Worm (Caenorhabditis elegans) whole organism, L4 larva: ENCODE data around the gene K02D10.2.

ENCODE experiments used
- F10B5.3 ChIP-seq: sonication (generic microtip); optimal IDR thresholded peaks from 2 replicates; lab custom pipeline; 2016; ENCODE audit warnings: mild to moderate bottlenecking, missing genetic modification characterization, missing compliant biosample characterization
- F26F4.8 ChIP-seq: fragments of 200-800 bp; sonication (Bioruptor generic); conservative IDR thresholded peaks from 2 replicates; pipeline ENCODE4 v1.3.6; 2022; ENCODE audit warnings: missing genetic modification characterization, missing compliant biosample characterization
- F37D6.2 ChIP-seq: sonication (generic microtip); optimal IDR thresholded peaks from 2 replicates; lab custom pipeline; 2016; ENCODE audit warnings: mild to moderate bottlenecking, missing genetic modification characterization, missing compliant biosample characterization
- F44E2.7 ChIP-seq: fragments of 200-800 bp; sonication (Bioruptor generic); IDR thresholded peaks from 2 replicates; pipeline ENCODE4 v2.1.2; 2022; ENCODE audit warnings: missing genetic modification characterization, missing compliant biosample characterization
- T20F7.1 ChIP-seq: fragments of 200-800 bp; sonication (Bioruptor generic); optimal IDR thresholded peaks from 2 replicates; lab custom pipeline; 2018; ENCODE audit warnings: mild to moderate bottlenecking, missing genetic modification characterization, missing compliant biosample characterization
- Y105C5A.15 ChIP-seq: fragments of 200-800 bp; sonication (Bioruptor generic); IDR thresholded peaks from 2 replicates; pipeline ENCODE4 v1.3.6; 2022; ENCODE audit warnings: missing genetic modification characterization, missing compliant biosample characterization
- ZK546.5 ChIP-seq, 2 experiments: sonication (generic microtip); optimal IDR thresholded peaks; 2 replicates each; lab custom pipeline; 2017; ENCODE audit warnings: missing biosample characterization in 2 of 2, missing genetic modification characterization in 2 of 2
- aly-2 ChIP-seq: sonication (generic microtip); optimal IDR thresholded peaks from 2 replicates; lab custom pipeline; 2018; ENCODE audit warnings: missing biosample characterization, missing genetic modification characterization
- ceh-20 ChIP-seq: fragments of 200-800 bp; sonication (Bioruptor generic); IDR thresholded peaks from 2 replicates; pipeline ENCODE4 v1.3.6; 2022; ENCODE audit warnings: missing genetic modification reagents, missing genetic modification characterization, missing compliant biosample characterization
- ceh-28 ChIP-seq: fragments of 150-350 bp; optimal IDR thresholded peaks from 2 replicates; lab custom pipeline; 2014; ENCODE audit warnings: missing biosample characterization, missing genetic modification reagents, missing genetic modification characterization
- ceh-62 ChIP-seq: sonication (generic microtip); optimal IDR thresholded peaks from 2 replicates; lab custom pipeline; 2017; ENCODE audit warnings: missing biosample characterization, missing genetic modification characterization
- ces-1 ChIP-seq: fragments of 150-350 bp; sonication (generic microtip); optimal IDR thresholded peaks from 4 replicates; lab custom pipeline; 2014; ENCODE audit warnings: missing biosample characterization, missing genetic modification reagents, missing genetic modification characterization
- ctbp-1 ChIP-seq: fragments of 200-800 bp; sonication (Bioruptor generic); IDR thresholded peaks from 2 replicates; pipeline ENCODE4 v1.3.6; 2022; ENCODE audit warnings: missing genetic modification reagents, missing genetic modification characterization, missing compliant biosample characterization
- daf-12 ChIP-seq: fragments of 150-350 bp; optimal IDR thresholded peaks from 2 replicates; lab custom pipeline; 2014; ENCODE audit warnings: missing biosample characterization, missing genetic modification reagents, missing genetic modification characterization
- daf-16 ChIP-seq, 3 experiments: sonication (generic microtip); optimal IDR thresholded peaks; 2 replicates each; lab custom pipeline; 2016 to 2017; ENCODE audit warnings: missing genetic modification characterization in 3 of 3, missing genetic modification reagents in 3 of 3, mild to moderate bottlenecking in 2 of 3, missing compliant biosample characterization in 2 of 3, missing biosample characterization in 1 of 3, moderate library complexity in 1 of 3
- dmd-6 ChIP-seq: fragments of 200-800 bp; sonication (Bioruptor generic); IDR thresholded peaks from 2 replicates; pipeline ENCODE4 v1.3.6; 2022; ENCODE audit warnings: missing genetic modification reagents, missing genetic modification characterization, missing compliant biosample characterization
- fkh-10 ChIP-seq: fragments of 150-350 bp; optimal IDR thresholded peaks from 2 replicates; lab custom pipeline; 2014; ENCODE audit warnings: missing biosample characterization, missing genetic modification reagents, missing genetic modification characterization
- hlh-11 ChIP-seq: fragments of 200-800 bp; sonication (Bioruptor generic); optimal IDR thresholded peaks from 2 replicates; lab custom pipeline; 2018; ENCODE audit warnings: mild to moderate bottlenecking, missing genetic modification characterization, missing compliant biosample characterization
- jun-1 ChIP-seq: fragments of 150-350 bp; optimal IDR thresholded peaks from 2 replicates; lab custom pipeline; 2014; ENCODE audit warnings: missing biosample characterization, missing genetic modification reagents, missing genetic modification characterization
- lin-1 ChIP-seq: fragments of 200-800 bp; sonication (Bioruptor generic); IDR thresholded peaks from 2 replicates; pipeline ENCODE4 v1.3.6; 2022; ENCODE audit warnings: missing genetic modification reagents, missing genetic modification characterization, missing compliant biosample characterization
- lin-13 ChIP-seq: fragments of 150-350 bp; optimal IDR thresholded peaks from 2 replicates; lab custom pipeline; 2014; ENCODE audit warnings: missing biosample characterization, missing genetic modification reagents, missing genetic modification characterization
- lin-29 ChIP-seq: fragments of 200-800 bp; sonication (Bioruptor generic); IDR thresholded peaks from 2 replicates; pipeline ENCODE4 v1.3.6; 2022; ENCODE audit warnings: missing genetic modification reagents, missing genetic modification characterization, missing compliant biosample characterization
- lin-39 ChIP-seq: fragments of 150-350 bp; optimal IDR thresholded peaks from 2 replicates; lab custom pipeline; 2014; ENCODE audit warnings: missing biosample characterization, missing genetic modification reagents, missing genetic modification characterization
- lsy-2 ChIP-seq, 2 experiments: fragments of 150-350 bp in 1 of 2; sonication (generic microtip) in 1 of 2; optimal IDR thresholded peaks; 2 replicates each; lab custom pipeline; 2014 to 2017; ENCODE audit warnings: missing biosample characterization in 2 of 2, missing genetic modification characterization in 2 of 2
- mdl-1 ChIP-seq, 2 experiments: fragments of 150-350 bp in 1 of 2; sonication (generic microtip) in 1 of 2; optimal IDR thresholded peaks; 2 replicates each; lab custom pipeline; 2014 to 2017; ENCODE audit warnings: missing biosample characterization in 2 of 2, missing genetic modification characterization in 2 of 2
- mes-2 ChIP-seq: sonication (generic microtip); optimal IDR thresholded peaks from 2 replicates; lab custom pipeline; 2016; ENCODE audit warnings: missing genotype, mild to moderate bottlenecking, missing genetic modification characterization, missing compliant biosample characterization; ENCODE audit not compliant: poor library complexity, severe bottlenecking
- mxl-2 ChIP-seq: fragments of 200-800 bp; sonication (Bioruptor generic); conservative IDR thresholded peaks from 2 replicates; pipeline ENCODE4 v1.3.6; 2022; ENCODE audit warnings: missing genetic modification reagents, missing genetic modification characterization, missing compliant biosample characterization
- nhr-10 ChIP-seq: fragments of 150-350 bp; optimal IDR thresholded peaks from 2 replicates; lab custom pipeline; 2014; ENCODE audit warnings: missing biosample characterization, missing genetic modification characterization
- nhr-25 ChIP-seq: sonication (generic microtip); optimal IDR thresholded peaks from 2 replicates; lab custom pipeline; 2017; ENCODE audit warnings: missing genetic modification characterization, mild to moderate bottlenecking, missing compliant biosample characterization, antibody characterized with exemption, moderate library complexity, borderline replicate concordance; ENCODE audit not compliant: insufficient read depth
- nhr-28 ChIP-seq: fragments of 150-350 bp; optimal IDR thresholded peaks from 2 replicates; lab custom pipeline; 2014; ENCODE audit warnings: missing biosample characterization, missing genetic modification characterization
- nhr-41 ChIP-seq: fragments of 200-800 bp; sonication (Bioruptor generic); IDR thresholded peaks from 2 replicates; pipeline ENCODE4 v1.3.6; 2022; ENCODE audit warnings: missing genetic modification reagents, missing genetic modification characterization, missing compliant biosample characterization
- nhr-6 ChIP-seq: fragments of 150-350 bp; optimal IDR thresholded peaks from 2 replicates; lab custom pipeline; 2014; ENCODE audit warnings: missing biosample characterization, missing genetic modification characterization
- nhr-77 ChIP-seq: fragments of 150-350 bp; optimal IDR thresholded peaks from 2 replicates; lab custom pipeline; 2014; ENCODE audit warnings: missing biosample characterization, missing genetic modification characterization
- pha-4 ChIP-seq, 2 experiments: fragments of 150-350 bp in 1 of 2; fragments of 200-800 bp in 1 of 2; sonication (Bioruptor generic) in 1 of 2; IDR thresholded peaks in 1 of 2; optimal IDR thresholded peaks in 1 of 2; 2 replicates each; pipeline versions ENCODE4 v1.3.6 to Lab custom; 2014 to 2022; ENCODE audit warnings: missing genetic modification characterization in 2 of 2, missing genetic modification reagents in 2 of 2, missing biosample characterization in 1 of 2, missing compliant biosample characterization in 1 of 2
- saeg-2 ChIP-seq: fragments of 200-800 bp; sonication (Bioruptor generic); IDR thresholded peaks from 2 replicates; pipeline ENCODE4 v1.3.6; 2022; ENCODE audit warnings: missing genetic modification reagents, missing genetic modification characterization, missing compliant biosample characterization
- set-16 ChIP-seq: fragments of 200-800 bp; sonication (Bioruptor generic); IDR thresholded peaks from 2 replicates; pipeline ENCODE4 v1.3.6; 2022; ENCODE audit warnings: missing genetic modification reagents, missing genetic modification characterization, missing compliant biosample characterization
- skn-1 ChIP-seq: fragments of 150-350 bp; optimal IDR thresholded peaks from 2 replicates; lab custom pipeline; 2014; ENCODE audit warnings: missing biosample characterization, missing genetic modification characterization
- snpc-4 ChIP-seq: fragments of 150-350 bp; optimal IDR thresholded peaks from 2 replicates; lab custom pipeline; 2014; ENCODE audit warnings: missing biosample characterization, missing genetic modification characterization
- spr-3 ChIP-seq: fragments of 200-800 bp; sonication (Bioruptor generic); optimal IDR thresholded peaks from 2 replicates; lab custom pipeline; 2018; ENCODE audit warnings: mild to moderate bottlenecking, missing genetic modification characterization, missing compliant biosample characterization
- tag-97 ChIP-seq: fragments of 200-800 bp; sonication (Bioruptor generic); IDR thresholded peaks from 2 replicates; pipeline ENCODE4 v1.3.6; 2022; ENCODE audit warnings: missing genetic modification characterization, missing compliant biosample characterization
- unc-130 ChIP-seq: sonication (generic microtip); optimal IDR thresholded peaks from 2 replicates; lab custom pipeline; 2016; ENCODE audit warnings: missing genetic modification reagents, missing genetic modification characterization, missing compliant biosample characterization
- unc-39 ChIP-seq: sonication (generic microtip); optimal IDR thresholded peaks from 2 replicates; lab custom pipeline; 2017; ENCODE audit warnings: missing biosample characterization, missing genetic modification characterization
- unc-62 ChIP-seq, 3 experiments: fragments of 150-350 bp in 1 of 3; sonication (generic microtip); optimal IDR thresholded peaks in 2 of 3; peaks in 1 of 3; 1 replicate in 1 of 3; 2 replicates in 2 of 3; lab custom pipeline; 2014 to 2017; ENCODE audit warnings: missing biosample characterization in 3 of 3, missing genetic modification characterization in 3 of 3, missing genetic modification reagents in 3 of 3, missing genotype in 1 of 3
- vab-7 ChIP-seq: fragments of 200-800 bp; sonication (Bioruptor generic); IDR thresholded peaks from 2 replicates; pipeline ENCODE4 v1.3.6; 2022; ENCODE audit warnings: missing genetic modification reagents, missing genetic modification characterization, missing compliant biosample characterization
- zag-1 ChIP-seq: fragments of 150-350 bp; optimal IDR thresholded peaks from 2 replicates; lab custom pipeline; 2014; ENCODE audit warnings: missing biosample characterization, missing genetic modification characterization

The K02D10.2 gene

DNA sequence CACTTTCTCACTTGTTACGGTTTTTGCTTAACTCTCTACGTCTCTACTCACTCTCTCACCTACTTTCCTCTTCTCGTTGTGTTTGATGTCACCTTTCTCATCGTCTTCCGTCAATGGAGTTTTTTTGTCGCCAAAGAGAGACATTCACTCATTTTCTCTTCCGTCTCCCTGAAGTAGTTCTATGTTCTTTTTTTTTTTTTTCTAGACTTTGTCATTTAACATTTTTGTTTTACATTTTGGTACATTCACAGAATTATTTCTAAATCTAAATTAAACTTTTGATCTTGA, 29.7 kb upstream of the K02D10.2 start:
- TF ChIP-seq nhr-28: peak; percentile 56
- no peak for TF ChIP-seq skn-1 (tag; lab: Kevin White, UChicago)
- 0 out of 2 replicates have a peak, but pooled peaks have one; percentile 7 for TF ChIP-seq dmd-6 (GFP tag; lab: Robert Waterston, UW)
- TF ChIP-seq lin-39: no peak
- TF ChIP-seq nhr-41 (GFP tag; lab: Robert Waterston, UW): no peak
- TF ChIP-seq set-16 (GFP tag; lab: Robert Waterston, UW): no peak
- TF ChIP-seq daf-16 (GFP tag; optimal IDR thresholded peaks at IDR 0.05; lab: Kevin White, UChicago): no peak
- no peak for TF ChIP-seq daf-16 (tag; optimal IDR thresholded peaks at IDR 0.05; lab: Kevin White, UChicago)
- TF ChIP-seq ctbp-1 (GFP tag; lab: Robert Waterston, UW): no peak
- TF ChIP-seq nhr-6 (tag; lab: Kevin White, UChicago): peak; percentile 37
- TF ChIP-seq lin-13 (GFP tag; lab: Kevin White, UChicago): no peak
- peak; percentile 18 for TF ChIP-seq mes-2 (tag; lab: Kevin White, UChicago)
- no peak for TF ChIP-seq ceh-62 (tag; lab: Kevin White, UChicago)
- no peak for TF ChIP-seq mxl-2
- peak; percentile 17 for TF ChIP-seq nhr-25 (tag; lab: Kevin White, UChicago)

DNA sequence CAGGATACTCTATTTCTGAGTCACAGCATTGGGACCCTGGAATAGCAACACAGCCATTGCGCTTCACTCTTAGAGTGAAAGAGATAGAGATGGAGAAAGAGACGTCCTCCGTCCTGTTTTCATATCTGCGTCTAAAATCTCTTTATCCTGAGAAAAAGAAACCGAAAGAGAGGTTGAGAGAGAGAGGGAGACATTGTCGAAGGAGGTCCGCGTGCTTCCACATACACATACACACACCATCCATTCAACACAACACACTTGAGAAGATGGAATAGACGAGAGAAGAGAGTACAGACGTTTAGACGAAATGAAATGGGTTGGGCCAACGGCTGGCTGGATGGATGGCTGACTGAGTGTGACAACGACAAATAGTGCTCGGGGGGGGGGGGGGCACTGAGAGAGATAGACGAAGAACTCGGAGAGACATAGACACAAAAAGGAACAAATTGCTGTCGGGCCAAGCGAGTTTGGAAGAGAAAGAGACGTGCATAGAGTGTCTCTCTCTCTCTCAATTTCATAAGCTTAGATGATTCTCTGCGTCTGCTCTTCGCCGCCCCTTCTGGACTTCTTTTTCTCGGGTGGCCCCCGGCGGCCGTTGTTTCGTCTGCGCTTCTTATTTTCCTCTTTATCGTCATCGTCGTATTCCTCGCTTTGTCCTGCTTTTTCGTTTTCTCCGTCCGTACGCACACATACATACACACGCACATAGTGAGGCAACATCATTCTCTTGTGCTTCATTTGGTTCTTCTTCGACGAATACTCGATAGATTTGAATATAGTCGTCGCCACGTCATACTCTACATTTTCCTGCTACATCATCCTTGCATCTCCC, 29.1 kb upstream of the K02D10.2 start, which contains the start of gene F54F2.6:
F54F2.6 (minus strand) TSS at position 738 of the 832 bp plus-strand sequence.
- TF ChIP-seq ZK546.5 (tag; optimal IDR thresholded peaks at IDR 0.05; lab: Kevin White, UChicago) (no peak), daf-12 (no peak), hlh-11 (tag; lab: Kevin White, UChicago) (peak; percentile 98), F44E2.7 (GFP tag; lab: Robert Waterston, UW) (no peak), nhr-28 (peak; percentile 65), pha-4 (GFP tag; IDR thresholded peaks at IDR 0.05; lab: Robert Waterston, UW) (peak; percentile 91), pha-4 (tag; optimal IDR thresholded peaks at IDR 0.05; lab: Kevin White, UChicago) (peak; percentile 20), nhr-6 (tag; lab: Kevin White, UChicago) (peak; percentile 82), vab-7 (no peak), F10B5.3 (tag; lab: Kevin White, UChicago) (no peak), lsy-2 (tag; optimal IDR thresholded peaks at IDR 0.05; lab: Kevin White, UChicago) (peak; percentile 86 to 89), lin-1 (GFP tag; lab: Robert Waterston, UW) (peak; percentile 58), lin-29 (GFP tag; lab: Robert Waterston, UW) (no peak), nhr-10 (tag; lab: Kevin White, UChicago) (peak; percentile 15), nhr-77 (tag; lab: Kevin White, UChicago) (peak; percentile 10), lin-13 (GFP tag; lab: Kevin White, UChicago) (peak; percentile 57), dmd-6 (GFP tag; lab: Robert Waterston, UW) (peak; percentile 78), spr-3 (GFP tag; lab: Kevin White, UChicago) (peak; percentile 10), zag-1 (tag; lab: Kevin White, UChicago) (peak; percentile 59), aly-2 (no peak), ceh-20 (GFP tag; lab: Robert Waterston, UW) (peak; percentile 86), skn-1 (tag; lab: Kevin White, UChicago) (no peak), F26F4.8 (GFP tag; lab: Robert Waterston, UW) (no peak), Y105C5A.15 (GFP tag; lab: Robert Waterston, UW) (no peak), saeg-2 (GFP tag; lab: Robert Waterston, UW) (peak; percentile 15; the same call in 1 of the 2 replicates), fkh-10 (GFP tag; lab: Kevin White, UChicago) (peak; percentile 74), snpc-4 (tag; lab: Kevin White, UChicago) (no peak), ceh-28 (peak; percentile 7), tag-97 (GFP tag; lab: Robert Waterston, UW) (0 out of 2 replicates have a peak, but pooled peaks have one; percentile 32), F37D6.2 (tag; lab: Kevin White, UChicago) (peak; percentile 90), T20F7.1 (GFP tag; lab: Kevin White, UChicago) (peak; percentile 82), ces-1 (peak; percentile 27), mdl-1 (tag; optimal IDR thresholded peaks at IDR 0.05; lab: Kevin White, UChicago) (peak; percentile 69 to 98), unc-62 (GFP tag; optimal IDR thresholded peaks at IDR 0.05 in 1 of 2; lab: Kevin White, UChicago) (peak in 1 of 2 experiments; percentile 100), unc-62 (tag; optimal IDR thresholded peaks at IDR 0.05; lab: Kevin White, UChicago) (peak; percentile 89), daf-16 (GFP tag; optimal IDR thresholded peaks at IDR 0.05; lab: Kevin White, UChicago) (peak; percentile 20 to 93), daf-16 (tag; optimal IDR thresholded peaks at IDR 0.05; lab: Kevin White, UChicago) (peak; percentile 8), jun-1 (tag; lab: Kevin White, UChicago) (peak; percentile 49), unc-39 (tag; lab: Kevin White, UChicago) (no peak), unc-130 (no peak)
